Fruit fly (Drosophila melanogaster) whole organism, adult: ENCODE results near the gene CG7730.

Experiments
- CG11617 ChIP-seq: fragments of 200-800 bp; sonication (Bioruptor generic); optimal IDR thresholded peaks from 2 replicates; lab custom pipeline; 2017; ENCODE audit warnings: mild to moderate bottlenecking, missing biosample characterization, missing genetic modification reagents, missing genetic modification characterization
- CG5204 ChIP-seq: fragments of 200-800 bp; sonication (Bioruptor generic); optimal IDR thresholded peaks from 2 replicates; lab custom pipeline; 2016; ENCODE audit warnings: missing biosample characterization, missing genetic modification characterization
- CG7045 ChIP-seq: fragments of 200-800 bp; sonication (Bioruptor generic); optimal IDR thresholded peaks from 2 replicates; lab custom pipeline; 2017; ENCODE audit warnings: missing biosample characterization, mild to moderate bottlenecking, missing genetic modification characterization
- Crg-1 ChIP-seq: fragments of 200-800 bp; sonication (Bioruptor generic); optimal IDR thresholded peaks from 2 replicates; lab custom pipeline; 2016; ENCODE audit warnings: missing biosample characterization, missing genetic modification characterization
- Hr96 ChIP-seq: fragments of 200-800 bp; sonication (Bioruptor generic); optimal IDR thresholded peaks from 2 replicates; lab custom pipeline; 2016; ENCODE audit warnings: missing biosample characterization, missing genetic modification characterization
- kay ChIP-seq: fragments of 200-800 bp; sonication (Bioruptor generic); peaks from one replicate; lab custom pipeline; 2016; ENCODE audit warnings: missing biosample characterization, missing genetic modification characterization, borderline replicate concordance
- ovo ChIP-seq: fragments of 200-800 bp; sonication (Bioruptor generic); optimal IDR thresholded peaks from 2 replicates; lab custom pipeline; 2016; ENCODE audit warnings: missing biosample characterization, missing genetic modification characterization

dm6 chr3L:16981114-16981648 is 46.1 kb upstream of the CG7730 start:
- TF ChIP-seq kay = no peak
- no peak for TF ChIP-seq CG5204 (GFP tag; lab: Kevin White, UChicago)
- peak; percentile 24 for TF ChIP-seq CG11617
- TF ChIP-seq Hr96 = no peak
- peak; percentile 46 for TF ChIP-seq CG7045
- TF ChIP-seq ovo = no peak
- no peak for TF ChIP-seq Crg-1 (GFP tag; lab: Kevin White, UChicago)
